Fruit fly (Drosophila melanogaster) whole organism, prepupa: Measurements from ENCODE around the gene CG7841.
A peak's percentile ranks its signal among the peaks of the same experiment; 100 is the strongest.

Experiments used
- Blimp-1 ChIP-seq: fragments of 200-800 bp; sonication (Bioruptor generic); optimal IDR thresholded peaks from 3 replicates; lab custom pipeline; 2017; ENCODE audit warnings: missing biosample characterization, missing genetic modification characterization, mild to moderate bottlenecking, moderate library complexity, missing genetic modification reagents
- CG10631 ChIP-seq: fragments of 200-800 bp; sonication (Bioruptor generic); optimal IDR thresholded peaks from 2 replicates; lab custom pipeline; 2016; ENCODE audit warnings: missing biosample characterization, missing genetic modification characterization
- CG10669 ChIP-seq: fragments of 200-800 bp; sonication (Bioruptor generic); optimal IDR thresholded peaks from 3 replicates; lab custom pipeline; 2018; ENCODE audit warnings: missing biosample characterization, mild to moderate bottlenecking, missing genetic modification characterization, moderate library complexity
- CG11294 ChIP-seq: fragments of 200-800 bp; sonication (Bioruptor generic); IDR thresholded peaks from 2 replicates; pipeline ENCODE4 v1.3.6; 2022; ENCODE audit warnings: missing biosample characterization, missing genetic modification characterization
- CG15336 ChIP-seq: fragments of 200-800 bp; sonication (Bioruptor generic); IDR thresholded peaks from 2 replicates; pipeline ENCODE4 v1.3.6; 2022; ENCODE audit warnings: missing biosample characterization, missing genetic modification characterization
- CG16779 ChIP-seq: fragments of 200-800 bp; sonication (Bioruptor generic); optimal IDR thresholded peaks from 3 replicates; lab custom pipeline; 2017; ENCODE audit warnings: missing biosample characterization, mild to moderate bottlenecking, missing genetic modification characterization
- CG3032 ChIP-seq: fragments of 200-800 bp; optimal IDR thresholded peaks from 2 replicates; lab custom pipeline; 2019; ENCODE audit warnings: missing biosample characterization, mild to moderate bottlenecking, missing genetic modification characterization, moderate library complexity
- CG34406 ChIP-seq: fragments of 200-800 bp; sonication (Bioruptor generic); optimal IDR thresholded peaks from 3 replicates; lab custom pipeline; 2016; ENCODE audit warnings: missing biosample characterization, missing genetic modification characterization
- CG3919 ChIP-seq: fragments of 200-800 bp; sonication (Bioruptor generic); optimal IDR thresholded peaks from 3 replicates; lab custom pipeline; 2016; ENCODE audit warnings: missing biosample characterization, missing genetic modification characterization
- CG6163 ChIP-seq: fragments of 200-800 bp; sonication (Bioruptor generic); IDR thresholded peaks from 3 replicates; pipeline ENCODE4 v1.3.6; 2022; ENCODE audit warnings: missing biosample characterization, missing genetic modification characterization
- CG6276 ChIP-seq: fragments of 200-800 bp; sonication (Bioruptor generic); optimal IDR thresholded peaks from 2 replicates; lab custom pipeline; 2017; ENCODE audit warnings: missing biosample characterization, mild to moderate bottlenecking, missing genetic modification characterization
- CG6808 ChIP-seq: fragments of 200-800 bp; sonication (Bioruptor generic); optimal IDR thresholded peaks from 3 replicates; lab custom pipeline; 2017; ENCODE audit warnings: missing biosample characterization, missing genetic modification characterization, mild to moderate bottlenecking, moderate library complexity, missing genetic modification reagents
- CG6854 ChIP-seq: fragments of 200-800 bp; sonication (Bioruptor generic); optimal IDR thresholded peaks from 2 replicates; lab custom pipeline; 2017; ENCODE audit warnings: missing biosample characterization, mild to moderate bottlenecking, missing genetic modification characterization
- CG7368 ChIP-seq: fragments of 200-800 bp; sonication (Bioruptor generic); optimal IDR thresholded peaks from 3 replicates; lab custom pipeline; 2016; ENCODE audit warnings: missing biosample characterization, missing genetic modification characterization
- CG8119 ChIP-seq: fragments of 200-800 bp; sonication (Bioruptor generic); IDR thresholded peaks from 3 replicates; pipeline ENCODE4 v1.3.6; 2022; ENCODE audit warnings: missing biosample characterization, missing genetic modification characterization
- CG8319 ChIP-seq: fragments of 200-800 bp; sonication (Bioruptor generic); optimal IDR thresholded peaks from 3 replicates; lab custom pipeline; 2016; ENCODE audit warnings: missing biosample characterization, missing genetic modification characterization
- CG8632 ChIP-seq: fragments of 200-800 bp; sonication (Bioruptor generic); optimal IDR thresholded peaks from 3 replicates; lab custom pipeline; 2016; ENCODE audit warnings: missing biosample characterization, missing genetic modification characterization
- CG9139 ChIP-seq: fragments of 200-800 bp; sonication (Bioruptor generic); optimal IDR thresholded peaks from 3 replicates; lab custom pipeline; 2017; ENCODE audit warnings: missing biosample characterization, mild to moderate bottlenecking, missing genetic modification characterization
- Eip75B ChIP-seq: fragments of 200-800 bp; sonication (Bioruptor generic); optimal IDR thresholded peaks from 3 replicates; lab custom pipeline; 2016; ENCODE audit warnings: missing biosample characterization, missing genetic modification characterization
- Eip93F ChIP-seq: fragments of 200-800 bp; sonication (Bioruptor generic); optimal IDR thresholded peaks from 2 replicates; lab custom pipeline; 2016; ENCODE audit warnings: missing biosample characterization, mild to moderate bottlenecking, missing genetic modification characterization
- Ets21C ChIP-seq: fragments of 200-800 bp; sonication (Bioruptor generic); optimal IDR thresholded peaks from 3 replicates; lab custom pipeline; 2016; ENCODE audit warnings: missing biosample characterization, missing genetic modification characterization
- Ets96B ChIP-seq: fragments of 200-800 bp; optimal IDR thresholded peaks from 2 replicates; lab custom pipeline; 2019; ENCODE audit warnings: missing biosample characterization, mild to moderate bottlenecking, missing genetic modification characterization, moderate library complexity
- Gug ChIP-seq: fragments of 200-800 bp; sonication (Bioruptor generic); IDR thresholded peaks from 2 replicates; pipeline ENCODE4 v1.3.6; 2022; ENCODE audit warnings: missing biosample characterization, missing genetic modification characterization
- Hr38 ChIP-seq: sonication (Bioruptor generic); optimal IDR thresholded peaks from 2 replicates; lab custom pipeline; 2016; ENCODE audit warnings: missing biosample characterization, missing genetic modification characterization
- Hr39 ChIP-seq: fragments of 200-800 bp; sonication (Bioruptor generic); optimal IDR thresholded peaks from 2 replicates; lab custom pipeline; 2016; ENCODE audit warnings: missing biosample characterization, missing genetic modification characterization
- Hr4 ChIP-seq: fragments of 200-800 bp; sonication (Bioruptor generic); optimal IDR thresholded peaks from 3 replicates; lab custom pipeline; 2016; ENCODE audit warnings: missing biosample characterization, missing genetic modification characterization
- Lpt ChIP-seq: fragments of 200-800 bp; sonication (Bioruptor generic); optimal IDR thresholded peaks from 3 replicates; lab custom pipeline; 2016; ENCODE audit warnings: missing biosample characterization, missing genetic modification characterization
- OdsH ChIP-seq: fragments of 200-800 bp; sonication (Bioruptor generic); optimal IDR thresholded peaks from 3 replicates; lab custom pipeline; 2016; ENCODE audit warnings: missing biosample characterization, missing genetic modification characterization
- Sox102F ChIP-seq: fragments of 200-800 bp; sonication (Bioruptor generic); optimal IDR thresholded peaks from 2 replicates; lab custom pipeline; 2016; ENCODE audit warnings: missing biosample characterization, mild to moderate bottlenecking, missing genetic modification characterization
- Sox15 ChIP-seq: fragments of 200-800 bp; sonication (Bioruptor generic); optimal IDR thresholded peaks from 3 replicates; lab custom pipeline; 2016; ENCODE audit warnings: missing biosample characterization, missing genetic modification characterization
- achi ChIP-seq: fragments of 200-800 bp; sonication (Bioruptor generic); optimal IDR thresholded peaks from 3 replicates; lab custom pipeline; 2016; ENCODE audit warnings: missing biosample characterization, missing genetic modification characterization
- cyc ChIP-seq: fragments of 200-800 bp; sonication (Bioruptor generic); optimal IDR thresholded peaks from 3 replicates; lab custom pipeline; 2016; ENCODE audit warnings: missing biosample characterization, missing genetic modification characterization
- dac ChIP-seq: fragments of 200-800 bp; sonication (Bioruptor generic); optimal IDR thresholded peaks from 2 replicates; lab custom pipeline; 2017; ENCODE audit warnings: missing biosample characterization, mild to moderate bottlenecking, missing genetic modification characterization
- eg ChIP-seq: fragments of 200-800 bp; sonication (Bioruptor generic); IDR thresholded peaks from 3 replicates; pipeline ENCODE4 v1.3.6; 2022; ENCODE audit warnings: missing biosample characterization, missing genetic modification characterization
- fd59A ChIP-seq: fragments of 200-800 bp; sonication (Bioruptor generic); optimal IDR thresholded peaks from 2 replicates; lab custom pipeline; 2017; ENCODE audit warnings: missing biosample characterization, mild to moderate bottlenecking, missing genetic modification characterization, missing genetic modification reagents
- fd85E ChIP-seq: fragments of 200-800 bp; sonication (Bioruptor generic); optimal IDR thresholded peaks from 3 replicates; lab custom pipeline; 2016; ENCODE audit warnings: missing biosample characterization, missing genetic modification characterization
- fkh ChIP-seq: fragments of 200-800 bp; sonication (Bioruptor generic); optimal IDR thresholded peaks from 3 replicates; lab custom pipeline; 2017; ENCODE audit warnings: missing biosample characterization, mild to moderate bottlenecking, missing genetic modification characterization, moderate library complexity
- lz ChIP-seq: fragments of 200-800 bp; sonication (Bioruptor generic); optimal IDR thresholded peaks from 3 replicates; lab custom pipeline; 2016; ENCODE audit warnings: missing biosample characterization, missing genetic modification characterization
- pdm3 ChIP-seq: fragments of 200-800 bp; sonication (Bioruptor generic); optimal IDR thresholded peaks from 3 replicates; lab custom pipeline; 2016; ENCODE audit warnings: missing biosample characterization, missing genetic modification characterization
- salr ChIP-seq, 2 experiments: fragments of 200-800 bp; sonication (Bioruptor generic); optimal IDR thresholded peaks; 3 replicates each; lab custom pipeline; 2016 to 2018; ENCODE audit warnings: missing biosample characterization in 2 of 2, missing genetic modification characterization in 2 of 2, mild to moderate bottlenecking in 1 of 2
- svp ChIP-seq: fragments of 200-800 bp; sonication (Bioruptor generic); peaks from one replicate; lab custom pipeline; 2016; ENCODE audit warnings: missing biosample characterization, missing genetic modification characterization
- topi ChIP-seq: fragments of 200-800 bp; sonication (Bioruptor generic); optimal IDR thresholded peaks from 3 replicates; lab custom pipeline; 2016; ENCODE audit warnings: missing biosample characterization, missing genetic modification characterization
- vri ChIP-seq: fragments of 200-800 bp; sonication (Bioruptor generic); optimal IDR thresholded peaks from 3 replicates; lab custom pipeline; 2016; ENCODE audit warnings: missing biosample characterization, mild to moderate bottlenecking, missing genetic modification characterization

CG7841 gene

dm6 chr3L:15534274-15535227 lies 26.5 kb upstream of the CG7841 start (continued):
- peak; percentile 62 for TF ChIP-seq Ets96B
- peak; percentile 67 for TF ChIP-seq CG3919 (GFP tag; lab: Kevin White, UChicago)
- 0 out of 3 replicates have a peak, but pooled peaks have one; percentile 37 for TF ChIP-seq CG8119
- TF ChIP-seq achi, result peak; percentile 67
- no peak for TF ChIP-seq Eip93F (GFP tag; lab: Kevin White, UChicago)
- peak; percentile 71 for TF ChIP-seq CG3032 (tag; lab: Kevin White, UChicago)
- peak; percentile 57 for TF ChIP-seq Ets21C (GFP tag; lab: Kevin White, UChicago)
- TF ChIP-seq CG10631 (GFP tag; lab: Kevin White, UChicago), result peak; percentile 80
- peak; percentile 79 for TF ChIP-seq Hr4 (GFP tag; lab: Kevin White, UChicago)
- peak; percentile 30; the same call in 1 of the 3 replicates for TF ChIP-seq eg (GFP tag; lab: Robert Waterston, UW)
- peak; percentile 83 for TF ChIP-seq topi (GFP tag; lab: Kevin White, UChicago)
- TF ChIP-seq Sox102F (GFP tag; lab: Kevin White, UChicago), result peak; percentile 69
- TF ChIP-seq Gug (GFP tag; lab: Robert Waterston, UW), result 0 out of 2 replicates have a peak, but pooled peaks have one; percentile 18
- TF ChIP-seq fd59A (GFP tag; lab: Kevin White, UChicago), result peak; percentile 82
- TF ChIP-seq Sox15, result peak; percentile 76
- TF ChIP-seq CG16779 (tag; lab: Kevin White, UChicago), result peak; percentile 68

dm6 chr3L:15533402-15534129 lies 25.5 kb upstream of the CG7841 start:
- TF ChIP-seq Eip75B (GFP tag; lab: Kevin White, UChicago) (peak; percentile 82), Ets96B (peak; percentile 66), Hr4 (GFP tag; lab: Kevin White, UChicago) (peak; percentile 72), Sox15 (peak; percentile 40), CG3032 (tag; lab: Kevin White, UChicago) (peak; percentile 72), fd85E (GFP tag; lab: Kevin White, UChicago) (no peak), achi (peak; percentile 71), Hr39 (GFP tag; lab: Kevin White, UChicago) (peak; percentile 89), CG15336 (peak; percentile 74), svp (peak; percentile 97), topi (GFP tag; lab: Kevin White, UChicago) (peak; percentile 84), CG9139 (GFP tag; lab: Kevin White, UChicago) (peak; percentile 53), CG8319 (GFP tag; lab: Kevin White, UChicago) (peak; percentile 33), OdsH (peak; percentile 65), fd59A (GFP tag; lab: Kevin White, UChicago) (peak; percentile 72), Lpt (GFP tag; lab: Kevin White, UChicago) (peak; percentile 64), CG11294 (GFP tag; lab: Robert Waterston, UW) (no peak), Sox102F (GFP tag; lab: Kevin White, UChicago) (peak; percentile 80), fkh (GFP tag; lab: Kevin White, UChicago) (no peak), Gug (GFP tag; lab: Robert Waterston, UW) (peak; percentile 24; the same call in 1 of the 2 replicates), pdm3 (peak; percentile 78), CG10669 (GFP tag; lab: Kevin White, UChicago) (peak; percentile 63), lz (GFP tag; lab: Kevin White, UChicago) (peak; percentile 76), vri (GFP tag; lab: Kevin White, UChicago) (peak; percentile 82), dac (GFP tag; lab: Kevin White, UChicago) (peak; percentile 61), Hr38 (GFP tag; lab: Kevin White, UChicago) (no peak), CG7368 (GFP tag; lab: Kevin White, UChicago) (peak; percentile 73), cyc (GFP tag; lab: Kevin White, UChicago) (peak; percentile 84), CG6808 (GFP tag; lab: Kevin White, UChicago) (peak; percentile 70), CG8119 (peak; percentile 75), CG8632 (GFP tag; lab: Kevin White, UChicago) (peak; percentile 31), CG6854 (GFP tag; lab: Kevin White, UChicago) (peak; percentile 16), salr (GFP tag; optimal IDR thresholded peaks at IDR 0.05; lab: Kevin White, UChicago) (peak; percentile 25 to 31), CG6276 (GFP tag; lab: Kevin White, UChicago) (peak; percentile 59), Eip93F (GFP tag; lab: Kevin White, UChicago) (no peak), CG6163 (GFP tag; lab: Robert Waterston, UW) (peak; percentile 58), CG10631 (GFP tag; lab: Kevin White, UChicago) (peak; percentile 79), Blimp-1 (peak; percentile 52), CG34406 (GFP tag; lab: Kevin White, UChicago) (peak; percentile 53)
